Fruit fly (Drosophila melanogaster): Measurements from ENCODE around the gene CG43102.

The CG43102 gene

DNA sequence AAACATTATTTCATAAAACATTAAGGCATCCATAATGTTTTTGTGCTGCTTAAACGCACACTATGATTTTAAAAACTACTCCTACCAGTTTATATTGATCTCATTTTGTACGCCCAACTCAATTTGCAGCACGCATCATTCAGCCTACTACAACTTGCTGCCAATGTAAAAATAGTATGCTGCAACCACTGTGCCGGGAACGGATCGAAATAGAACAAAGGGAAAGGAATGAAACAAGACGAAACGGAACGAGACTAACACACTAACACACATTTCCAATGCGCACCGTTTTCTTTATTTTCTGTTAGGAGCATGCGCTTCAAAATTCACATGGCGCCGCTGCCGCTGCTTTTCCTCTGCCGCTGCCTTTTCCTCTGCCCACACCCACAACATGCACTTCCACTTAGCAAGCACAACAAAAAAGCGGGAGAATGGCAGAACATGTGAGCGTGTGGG lies 17.3 kb downstream of the CG43102 start (continued):
- TF ChIP-seq CG5180 (GFP tag; optimal IDR thresholded peaks at IDR 0.05): no peak
- no peak for TF ChIP-seq CHES-1-like (GFP tag; optimal IDR thresholded peaks at IDR 0.05)
- peak; percentile 9 for TF ChIP-seq Hsf (GFP tag; optimal IDR thresholded peaks at IDR 0.05)
- TF ChIP-seq nau (GFP tag; optimal IDR thresholded peaks at IDR 0.05): no peak
- no peak for TF ChIP-seq Nf-YA (GFP tag; IDR thresholded peaks at IDR 0.05)
- peak; percentile 7 for TF ChIP-seq ems (GFP tag; optimal IDR thresholded peaks at IDR 0.05)
- TF ChIP-seq CG12155 (GFP tag; optimal IDR thresholded peaks at IDR 0.05): no peak
- TF ChIP-seq CG3407 (GFP tag; optimal IDR thresholded peaks at IDR 0.05): no peak
- TF ChIP-seq salm (tag; optimal IDR thresholded peaks at IDR 0.05): no peak
- TF ChIP-seq CG13624 (GFP tag; optimal IDR thresholded peaks at IDR 0.05): peak; percentile 6
- TF ChIP-seq HLH54F (GFP tag; optimal IDR thresholded peaks at IDR 0.05): peak; percentile 16
- peak; percentile 17; the same call in 1 of the 2 replicates for TF ChIP-seq ttk (GFP tag; IDR thresholded peaks at IDR 0.05)
- TF ChIP-seq H15 (GFP tag; IDR thresholded peaks at IDR 0.05): no peak
- no peak for TF ChIP-seq CG34422 (GFP tag; IDR thresholded peaks at IDR 0.05)
- TF ChIP-seq CG7928 (GFP tag; optimal IDR thresholded peaks at IDR 0.05): no peak
- no peak for TF ChIP-seq gcm (GFP tag; optimal IDR thresholded peaks at IDR 0.05)
- peak; percentile 44 for TF ChIP-seq CG2678 (tag; optimal IDR thresholded peaks at IDR 0.05)
- peak; percentile 12 for TF ChIP-seq Abd-B (GFP tag; optimal IDR thresholded peaks at IDR 0.05)
- TF ChIP-seq CG17186 (GFP tag; optimal IDR thresholded peaks at IDR 0.05): no peak
- TF ChIP-seq CG18599 (GFP tag; optimal IDR thresholded peaks at IDR 0.05): peak; percentile 18
- peak; percentile 39 for TF ChIP-seq Antp (GFP tag; optimal IDR thresholded peaks at IDR 0.05)
- TF ChIP-seq pfk (GFP tag; optimal IDR thresholded peaks at IDR 0.05): peak; percentile 96
- peak; percentile 7 for TF ChIP-seq CG4424 (GFP tag; optimal IDR thresholded peaks at IDR 0.05)
- TF ChIP-seq HLHmδ (GFP tag; optimal IDR thresholded peaks at IDR 0.05): no peak
- TF ChIP-seq ci (GFP tag; IDR thresholded peaks at IDR 0.05): peak; percentile 54; the same call in 1 of the 3 replicates
- TF ChIP-seq zen (tag; optimal IDR thresholded peaks at IDR 0.05): no peak
- peak; percentile 33; the same call in 1 of the 2 replicates for TF ChIP-seq CG14441 (GFP tag; IDR thresholded peaks at IDR 0.05)
- no peak for TF ChIP-seq nom (GFP tag; optimal IDR thresholded peaks at IDR 0.05)
- no peak for TF ChIP-seq inv (GFP tag; IDR thresholded peaks at IDR 0.05; ENCODE audit: partially characterized antibody)
- no peak for TF ChIP-seq CG10147 (GFP tag; optimal IDR thresholded peaks at IDR 0.05)
- no peak for TF ChIP-seq CG32767 (GFP tag; IDR thresholded peaks at IDR 0.05)
- no peak for TF ChIP-seq hth (optimal IDR thresholded peaks at IDR 0.05)
- TF ChIP-seq esg (GFP tag; conservative IDR thresholded peaks at IDR 0.05): 0 out of 2 replicates have a peak, but pooled peaks have one; percentile 12
- no peak for TF ChIP-seq bowl (GFP tag; IDR thresholded peaks at IDR 0.05)
- peak; percentile 41; the same call in 1 of the 2 replicates for TF ChIP-seq Rfx (GFP tag; IDR thresholded peaks at IDR 0.05)
- no peak for TF ChIP-seq Dip2 (GFP tag; IDR thresholded peaks at IDR 0.05)
- TF ChIP-seq Xbp1 (GFP tag; optimal IDR thresholded peaks at IDR 0.05): peak; percentile 43
- no peak for TF ChIP-seq CG16815 (GFP tag; optimal IDR thresholded peaks at IDR 0.05)
- TF ChIP-seq org-1 (GFP tag; optimal IDR thresholded peaks at IDR 0.05): no peak
- no peak for TF ChIP-seq Deaf1 (tag; optimal IDR thresholded peaks at IDR 0.05)
- TF ChIP-seq MTF-1 (GFP tag; optimal IDR thresholded peaks at IDR 0.05; ENCODE audit: borderline replicate concordance): no peak
- TF ChIP-seq CG12236 (GFP tag; optimal IDR thresholded peaks at IDR 0.05): no peak
- no peak for TF ChIP-seq CG30431 (GFP tag; optimal IDR thresholded peaks at IDR 0.05)
- TF ChIP-seq nmo (GFP tag; optimal IDR thresholded peaks at IDR 0.05): peak; percentile 6
- no peak for TF ChIP-seq CTCF (GFP tag; optimal IDR thresholded peaks at IDR 0.05)
- TF ChIP-seq Asciz (GFP tag; optimal IDR thresholded peaks at IDR 0.05): no peak
- no peak for TF ChIP-seq cad (GFP tag; optimal IDR thresholded peaks at IDR 0.05)
- no peak for TF ChIP-seq fu2 (GFP tag; optimal IDR thresholded peaks at IDR 0.05)
- peak; percentile 66 for TF ChIP-seq row (GFP tag; IDR thresholded peaks at IDR 0.05)
- peak; percentile 26 for TF ChIP-seq CG9817 (tag; optimal IDR thresholded peaks at IDR 0.05)
- no peak for TF ChIP-seq klu (GFP tag; IDR thresholded peaks at IDR 0.05)
- TF ChIP-seq Doc3 (GFP tag; IDR thresholded peaks at IDR 0.05; ENCODE audit: partially characterized antibody): no peak

Data from whole organism, embryonic.